Fruit fly (Drosophila melanogaster) whole organism, embryonic: ENCODE data around the gene Pgant7.

Experiments
- Awh ChIP-seq: fragments of 200-800 bp; sonication (Bioruptor generic); IDR thresholded peaks from 2 replicates; pipeline ENCODE4, ENCODE4 v1.3.6; 2022; ENCODE audit warnings: missing biosample characterization, missing genetic modification characterization
- Blimp-1 ChIP-seq: fragments of 200-800 bp; sonication (Bioruptor generic); optimal IDR thresholded peaks from 3 replicates; lab custom pipeline; 2018; ENCODE audit warnings: missing biosample characterization, missing genetic modification characterization, mild to moderate bottlenecking, moderate library complexity, missing genetic modification reagents
- CG10979 ChIP-seq: fragments of 200-800 bp; sonication (Bioruptor generic); optimal IDR thresholded peaks from 2 replicates; lab custom pipeline; 2018; ENCODE audit warnings: missing biosample characterization, mild to moderate bottlenecking, missing genetic modification characterization, moderate library complexity
- CG11504 ChIP-seq: fragments of 200-800 bp; sonication (Bioruptor generic); optimal IDR thresholded peaks from 3 replicates; lab custom pipeline; 2019; ENCODE audit warnings: missing biosample characterization, mild to moderate bottlenecking, missing genetic modification characterization, moderate library complexity
- CG11560 ChIP-seq: fragments of 200-800 bp; sonication (Bioruptor generic); IDR thresholded peaks from 3 replicates; pipeline ENCODE4 v1.3.6; 2022; ENCODE audit warnings: missing biosample characterization, missing genetic modification characterization
- CG11696 ChIP-seq: fragments of 200-800 bp; sonication (Bioruptor generic); IDR thresholded peaks from 2 replicates; pipeline ENCODE4 v1.3.6; 2022; ENCODE audit warnings: missing biosample characterization, missing genetic modification characterization
- CG12236 ChIP-seq: fragments of 200-800 bp; sonication (Bioruptor generic); optimal IDR thresholded peaks from 2 replicates; lab custom pipeline; 2016; ENCODE audit warnings: missing biosample characterization, missing genetic modification characterization
- CG13123 ChIP-seq: fragments of 200-800 bp; sonication (Bioruptor generic); optimal IDR thresholded peaks from 2 replicates; lab custom pipeline; 2016; ENCODE audit warnings: missing biosample characterization, missing genetic modification characterization
- CG14965 ChIP-seq: fragments of 200-800 bp; sonication (Bioruptor generic); optimal IDR thresholded peaks from 2 replicates; lab custom pipeline; 2016; ENCODE audit warnings: missing biosample characterization, missing genetic modification characterization, borderline replicate concordance
- CG15269 ChIP-seq: fragments of 200-800 bp; sonication (Bioruptor generic); optimal IDR thresholded peaks from 2 replicates; lab custom pipeline; 2018; ENCODE audit warnings: missing biosample characterization, mild to moderate bottlenecking, missing genetic modification characterization, moderate library complexity
- CG17361 ChIP-seq: fragments of 200-800 bp; sonication (Bioruptor generic); IDR thresholded peaks from 3 replicates; pipeline ENCODE4 v1.3.6; 2022; ENCODE audit warnings: missing biosample characterization, missing genetic modification characterization
- CG31441 ChIP-seq: fragments of 200-800 bp; sonication (Bioruptor generic); IDR thresholded peaks from 2 replicates; pipeline ENCODE4 v1.3.6; 2022; ENCODE audit warnings: missing biosample characterization, missing genetic modification characterization
- CG33557 ChIP-seq: fragments of 200-800 bp; sonication (Bioruptor generic); optimal IDR thresholded peaks from 2 replicates; lab custom pipeline; 2019; ENCODE audit warnings: missing biosample characterization, mild to moderate bottlenecking, missing genetic modification characterization, moderate library complexity
- CG4424 ChIP-seq: fragments of 200-800 bp; sonication (Bioruptor generic); optimal IDR thresholded peaks from 3 replicates; lab custom pipeline; 2016; ENCODE audit warnings: missing biosample characterization, missing genetic modification characterization
- CG6854 ChIP-seq: fragments of 200-800 bp; sonication (Bioruptor generic); optimal IDR thresholded peaks from 3 replicates; lab custom pipeline; 2017; ENCODE audit warnings: missing biosample characterization, mild to moderate bottlenecking, missing genetic modification characterization
- CG8281 ChIP-seq: fragments of 200-800 bp; sonication (Bioruptor generic); optimal IDR thresholded peaks from 2 replicates; lab custom pipeline; 2018; ENCODE audit warnings: missing biosample characterization, mild to moderate bottlenecking, missing genetic modification characterization, moderate library complexity
- CG9797 ChIP-seq: fragments of 200-800 bp; sonication (Bioruptor generic); optimal IDR thresholded peaks from 3 replicates; lab custom pipeline; 2018; ENCODE audit warnings: missing biosample characterization, mild to moderate bottlenecking, missing genetic modification characterization
- CkIIα-i1 ChIP-seq: fragments of 200-800 bp; sonication (Bioruptor generic); IDR thresholded peaks from 2 replicates; pipeline ENCODE4 v1.3.6; 2022; ENCODE audit warnings: missing biosample characterization, missing genetic modification characterization
- Dll ChIP-seq: fragments of 200-800 bp; sonication (Bioruptor generic); IDR thresholded peaks from 4 replicates; pipeline ENCODE4 v1.3.6; 2022; ENCODE audit warnings: missing biosample characterization, missing genetic modification characterization; ENCODE audit not compliant: partially characterized antibody
- Dref ChIP-seq: fragments of 200-800 bp; sonication (Bioruptor generic); IDR thresholded peaks from 2 replicates; pipeline ENCODE4 v1.3.6; 2022; ENCODE audit warnings: missing biosample characterization, missing genetic modification characterization
- Drgx ChIP-seq: fragments of 200-800 bp; sonication (Bioruptor generic); IDR thresholded peaks from 2 replicates; pipeline ENCODE4 v1.3.6; 2022; ENCODE audit warnings: missing biosample characterization, missing genetic modification characterization
- HLH54F ChIP-seq: fragments of 200-800 bp; sonication (Bioruptor generic); optimal IDR thresholded peaks from 3 replicates; lab custom pipeline; 2016; ENCODE audit warnings: missing biosample characterization, missing genetic modification characterization
- Hey ChIP-seq: fragments of 200-800 bp; sonication (Bioruptor generic); optimal IDR thresholded peaks from 3 replicates; lab custom pipeline; 2018; ENCODE audit warnings: missing biosample characterization, mild to moderate bottlenecking, missing genetic modification characterization
- Kr ChIP-seq: fragments of 200-800 bp; sonication (Bioruptor generic); optimal IDR thresholded peaks from 2 replicates; lab custom pipeline; 2017; ENCODE audit warnings: missing biosample characterization, mild to moderate bottlenecking, missing genetic modification characterization
- Optix ChIP-seq: fragments of 200-800 bp; sonication (Bioruptor generic); IDR thresholded peaks from 3 replicates; pipeline ENCODE4 v1.3.6; 2022; ENCODE audit warnings: missing biosample characterization, missing genetic modification characterization
- Poxn ChIP-seq: fragments of 200-800 bp; sonication (Bioruptor generic); IDR thresholded peaks from 2 replicates; pipeline ENCODE4 v1.3.6; 2022; ENCODE audit warnings: missing biosample characterization, missing genetic modification characterization
- Ptx1 ChIP-seq: fragments of 200-800 bp; sonication (Bioruptor generic); IDR thresholded peaks from 2 replicates; pipeline ENCODE4 v1.3.6; 2022; ENCODE audit warnings: missing biosample characterization, missing genetic modification characterization
- Ssrp ChIP-seq: fragments of 200-800 bp; sonication (Bioruptor generic); optimal IDR thresholded peaks from 2 replicates; lab custom pipeline; 2018; ENCODE audit warnings: missing biosample characterization, mild to moderate bottlenecking, missing genetic modification characterization, moderate library complexity
- Vsx1 ChIP-seq: fragments of 200-800 bp; sonication (Bioruptor generic); optimal IDR thresholded peaks from 2 replicates; lab custom pipeline; 2017; ENCODE audit warnings: missing biosample characterization, mild to moderate bottlenecking, missing genetic modification characterization, missing genetic modification reagents
- aop ChIP-seq: fragments of 200-800 bp; sonication (Bioruptor generic); IDR thresholded peaks from 2 replicates; pipeline ENCODE4 v1.3.6; 2022; ENCODE audit warnings: missing biosample characterization, missing genetic modification characterization
- bab2 ChIP-seq: fragments of 200-800 bp; sonication (Bioruptor generic); optimal IDR thresholded peaks from 2 replicates; lab custom pipeline; 2016; ENCODE audit warnings: missing biosample characterization, missing genetic modification characterization
- bbx ChIP-seq: fragments of 200-800 bp; sonication (Bioruptor generic); IDR thresholded peaks from 2 replicates; pipeline ENCODE4 v1.3.6; 2022; ENCODE audit warnings: missing biosample characterization, missing genetic modification characterization; ENCODE audit not compliant: partially characterized antibody
- corto ChIP-seq: fragments of 200-800 bp; sonication (Bioruptor generic); optimal IDR thresholded peaks from 2 replicates; lab custom pipeline; 2016; ENCODE audit warnings: missing biosample characterization, mild to moderate bottlenecking, missing genetic modification characterization, moderate library complexity
- da ChIP-seq: fragments of 200-800 bp; sonication (Bioruptor generic); optimal IDR thresholded peaks from 2 replicates; lab custom pipeline; 2016; ENCODE audit warnings: missing biosample characterization, missing genetic modification characterization
- dati ChIP-seq: fragments of 200-800 bp; sonication (Bioruptor generic); IDR thresholded peaks from 2 replicates; pipeline ENCODE4 v1.3.6; 2022; ENCODE audit warnings: missing biosample characterization, missing genetic modification characterization
- dmrt11E ChIP-seq: fragments of 200-800 bp; sonication (Bioruptor generic); optimal IDR thresholded peaks from 3 replicates; lab custom pipeline; 2018; ENCODE audit warnings: missing biosample characterization, mild to moderate bottlenecking, missing genetic modification characterization, moderate library complexity
- esg ChIP-seq: fragments of 200-800 bp; sonication (Bioruptor generic); conservative IDR thresholded peaks from 2 replicates; pipeline ENCODE4 v1.3.6; 2022; ENCODE audit warnings: missing biosample characterization, missing genetic modification characterization
- exex ChIP-seq: fragments of 200-800 bp; sonication (Bioruptor generic); optimal IDR thresholded peaks from 4 replicates; lab custom pipeline; 2018; ENCODE audit warnings: missing biosample characterization, mild to moderate bottlenecking, missing genetic modification characterization, moderate library complexity
- gem ChIP-seq: fragments of 200-800 bp; sonication (Bioruptor generic); optimal IDR thresholded peaks from 2 replicates; lab custom pipeline; 2019; ENCODE audit warnings: missing biosample characterization, mild to moderate bottlenecking, missing genetic modification characterization, moderate library complexity
- grn ChIP-seq: fragments of 200-800 bp; sonication (Bioruptor generic); optimal IDR thresholded peaks from 3 replicates; lab custom pipeline; 2017; ENCODE audit warnings: missing biosample characterization, missing genetic modification characterization
- kay ChIP-seq: fragments of 200-800 bp; sonication (Bioruptor generic); optimal IDR thresholded peaks from 2 replicates; lab custom pipeline; 2016; ENCODE audit warnings: missing biosample characterization, missing genetic modification characterization
- ken ChIP-seq: fragments of 200-800 bp; sonication (Bioruptor generic); IDR thresholded peaks from 3 replicates; pipeline ENCODE4 v1.3.6; 2022; ENCODE audit warnings: missing biosample characterization, missing genetic modification characterization
- knrl ChIP-seq: fragments of 200-800 bp; sonication (Bioruptor generic); IDR thresholded peaks from 3 replicates; pipeline ENCODE4 v1.3.6; 2022; ENCODE audit warnings: missing biosample characterization, missing genetic modification characterization; ENCODE audit not compliant: partially characterized antibody
- pan ChIP-seq, 4 experiments: fragments of >200 bp in 3 of 4; fragments of 200-800 bp in 1 of 4; sonication (Bioruptor generic) in 1 of 4; optimal IDR thresholded peaks in 3 of 4; IDR thresholded peaks in 1 of 4; 2 replicates each; pipeline versions ENCODE4 v1.3.6 to Lab custom; 2017 to 2022; ENCODE audit warnings: missing biosample characterization in 2 of 4, missing genetic modification characterization in 2 of 4, mixed read lengths in 1 of 4
- phol ChIP-seq: fragments of 200-800 bp; sonication (Bioruptor generic); optimal IDR thresholded peaks from 3 replicates; lab custom pipeline; 2018; ENCODE audit warnings: missing biosample characterization, mild to moderate bottlenecking, missing genetic modification characterization, moderate library complexity
- psq ChIP-seq: fragments of 200-800 bp; sonication (Bioruptor generic); optimal IDR thresholded peaks from 2 replicates; lab custom pipeline; 2017; ENCODE audit warnings: missing biosample characterization, missing genetic modification characterization
- run ChIP-seq: fragments of 200-800 bp; sonication (Bioruptor generic); optimal IDR thresholded peaks from 3 replicates; lab custom pipeline; 2018; ENCODE audit warnings: missing biosample characterization, mild to moderate bottlenecking, missing genetic modification characterization
- ttk ChIP-seq: fragments of 200-800 bp; sonication (Bioruptor generic); IDR thresholded peaks from 2 replicates; pipeline ENCODE4 v2.1.2; 2022; ENCODE audit warnings: missing biosample characterization, missing genetic modification characterization
- tup ChIP-seq: fragments of 200-800 bp; sonication (Bioruptor generic); optimal IDR thresholded peaks from 2 replicates; lab custom pipeline; 2016; ENCODE audit warnings: missing biosample characterization, mild to moderate bottlenecking, missing genetic modification characterization, moderate library complexity
- vfl ChIP-seq: fragments of 200-800 bp; sonication (Bioruptor generic); optimal IDR thresholded peaks from 2 replicates; lab custom pipeline; 2016; ENCODE audit warnings: missing biosample characterization, missing genetic modification characterization

The Pgant7 gene

dm6 chrX:18541915-18542314 is 42.1 kb upstream of the Pgant7 start (continued):
- TF ChIP-seq HLH54F (GFP tag; lab: Kevin White, UChicago) (no peak), Hey (no peak), bbx (GFP tag; lab: Robert Waterston, UW) (no peak), ken (no peak), CG31441 (0 out of 2 replicates have a peak, but pooled peaks have one; percentile 15), corto (no peak), dati (no peak), CG13123 (GFP tag; lab: Kevin White, UChicago) (no peak), CG9797 (GFP tag; lab: Kevin White, UChicago) (no peak), CG4424 (GFP tag; lab: Kevin White, UChicago) (peak; percentile 3), CG11560 (no peak), bab2 (GFP tag; lab: Kevin White, UChicago) (no peak), grn (GFP tag; lab: Kevin White, UChicago) (no peak), Dref (GFP tag; lab: Robert Waterston, UW) (no peak), Poxn (GFP tag; lab: Robert Waterston, UW) (no peak), kay (no peak), Vsx1 (GFP tag; lab: Kevin White, UChicago) (no peak), aop (GFP tag; lab: Robert Waterston, UW) (no peak)

dm6 chrX:18540268-18540667 is 40.5 kb upstream of the Pgant7 start:
- no peak for TF ChIP-seq CG12236 (GFP tag; lab: Kevin White, UChicago)
- peak; percentile 21 for TF ChIP-seq gem (tag; lab: Kevin White, UChicago)
- TF ChIP-seq vfl (GFP tag; lab: Kevin White, UChicago): no peak
- TF ChIP-seq CG6854 (GFP tag; lab: Kevin White, UChicago): no peak
- TF ChIP-seq Drgx (GFP tag; lab: Robert Waterston, UW): peak; percentile 37; the same call in 1 of the 2 replicates
- no peak for TF ChIP-seq esg (GFP tag; lab: Robert Waterston, UW)
- TF ChIP-seq run: no peak
- no peak for TF ChIP-seq Kr
- TF ChIP-seq CG11696 (GFP tag; lab: Robert Waterston, UW): no peak
- 0 out of 2 replicates have a peak, but pooled peaks have one; percentile 14 for TF ChIP-seq Ptx1
- TF ChIP-seq tup (GFP tag; lab: Kevin White, UChicago): no peak
- TF ChIP-seq CG14965 (GFP tag; lab: Kevin White, UChicago): no peak
- peak; percentile 14 for TF ChIP-seq phol (tag; lab: Kevin White, UChicago)
- no peak for TF ChIP-seq CG15269 (tag; lab: Kevin White, UChicago)
- no peak for TF ChIP-seq da (GFP tag; lab: Kevin White, UChicago)
- TF ChIP-seq ttk: no peak
- peak; percentile 35 for TF ChIP-seq CG10979 (tag; lab: Kevin White, UChicago)
- peak; percentile 24 for TF ChIP-seq Ssrp (tag; lab: Kevin White, UChicago)
- TF ChIP-seq Blimp-1: peak; percentile 7
- peak; percentile 11 for TF ChIP-seq CG11504 (tag; lab: Kevin White, UChicago)
- no peak for TF ChIP-seq grn (GFP tag; lab: Kevin White, UChicago)
- TF ChIP-seq CG17361 (GFP tag; lab: Robert Waterston, UW): 0 out of 3 replicates have a peak, but pooled peaks have one; percentile 17
- no peak for TF ChIP-seq pan (optimal IDR thresholded peaks at IDR 0.05; lab: Kevin White, UChicago)
- TF ChIP-seq pan (GFP tag; optimal IDR thresholded peaks at IDR 0.05 in 1 of 2, IDR thresholded peaks at IDR 0.05 in 1 of 2): no peak
- no peak for TF ChIP-seq psq (GFP tag; lab: Kevin White, UChicago)
- TF ChIP-seq CkIIα-i1 (GFP tag; lab: Robert Waterston, UW): no peak
- no peak for TF ChIP-seq Dll (GFP tag; lab: Robert Waterston, UW)
- TF ChIP-seq CG8281: no peak
- TF ChIP-seq dmrt11E (tag; lab: Kevin White, UChicago): peak; percentile 26
- no peak for TF ChIP-seq Awh (GFP tag; lab: Robert Waterston, UW)
- TF ChIP-seq Optix: no peak
- TF ChIP-seq CG33557 (GFP tag; lab: Kevin White, UChicago): no peak
- TF ChIP-seq knrl: no peak
- no peak for TF ChIP-seq exex (tag; lab: Kevin White, UChicago)
